Worm (Caenorhabditis elegans) whole organism, L4 larva: ENCODE measurements around the gene tost-1.

ENCODE experiments used
- aha-1 ChIP-seq: fragments of 150-350 bp; peaks from one replicate; lab custom pipeline; 2014; ENCODE audit warnings: missing biosample characterization, missing genetic modification characterization
- aly-2 ChIP-seq: sonication (generic microtip); optimal IDR thresholded peaks from 2 replicates; lab custom pipeline; 2018; ENCODE audit warnings: missing biosample characterization, missing genetic modification characterization
- ceh-32 ChIP-seq: sonication (generic microtip); optimal IDR thresholded peaks from 2 replicates; lab custom pipeline; 2016; ENCODE audit warnings: mild to moderate bottlenecking, missing genetic modification characterization, missing compliant biosample characterization; ENCODE audit not compliant: poor library complexity
- hmg-1.1 ChIP-seq: fragments of 200-800 bp; sonication (Bioruptor generic); IDR thresholded peaks from 2 replicates; pipeline ENCODE4 v1.3.6; 2022; ENCODE audit warnings: missing genetic modification reagents, missing genetic modification characterization, missing compliant biosample characterization
- lir-3 ChIP-seq: sonication (generic microtip); optimal IDR thresholded peaks from 2 replicates; lab custom pipeline; 2016; ENCODE audit warnings: mild to moderate bottlenecking, missing genetic modification characterization, missing compliant biosample characterization
- mxl-2 ChIP-seq: fragments of 200-800 bp; sonication (Bioruptor generic); conservative IDR thresholded peaks from 2 replicates; pipeline ENCODE4 v1.3.6; 2022; ENCODE audit warnings: missing genetic modification reagents, missing genetic modification characterization, missing compliant biosample characterization
- nhr-237 ChIP-seq: sonication (generic microtip); optimal IDR thresholded peaks from 2 replicates; lab custom pipeline; 2017; ENCODE audit warnings: missing biosample characterization, missing genetic modification characterization
- nhr-77 ChIP-seq: fragments of 150-350 bp; optimal IDR thresholded peaks from 2 replicates; lab custom pipeline; 2014; ENCODE audit warnings: missing biosample characterization, missing genetic modification characterization
- set-16 ChIP-seq: fragments of 200-800 bp; sonication (Bioruptor generic); IDR thresholded peaks from 2 replicates; pipeline ENCODE4 v1.3.6; 2022; ENCODE audit warnings: missing genetic modification reagents, missing genetic modification characterization, missing compliant biosample characterization
- snpc-4 ChIP-seq: fragments of 150-350 bp; optimal IDR thresholded peaks from 2 replicates; lab custom pipeline; 2014; ENCODE audit warnings: missing biosample characterization, missing genetic modification characterization
- tra-1 ChIP-seq: fragments of 200-800 bp; sonication (Bioruptor generic); IDR thresholded peaks from 2 replicates; pipeline ENCODE4 v1.3.6; 2022; ENCODE audit warnings: missing genetic modification reagents, missing genetic modification characterization, missing compliant biosample characterization
- ztf-11 ChIP-seq: fragments of 150-350 bp; optimal IDR thresholded peaks from 2 replicates; lab custom pipeline; 2014; ENCODE audit warnings: missing biosample characterization, missing genetic modification characterization

ce11 chrIII:4861744-4862401, 16.2 kb downstream of the tost-1 start, which contains the start of the genes C35D10.10 and C35D10.5:
- TF ChIP-seq aly-2 (no peak), nhr-237 (tag; lab: Kevin White, UChicago) (no peak), aha-1 (tag; lab: Kevin White, UChicago) (no peak), mxl-2 (GFP tag; lab: Robert Waterston, UW) (no peak), set-16 (GFP tag; lab: Robert Waterston, UW) (no peak), ceh-32 (tag; lab: Kevin White, UChicago) (no peak), ztf-11 (tag; lab: Kevin White, UChicago) (no peak), lir-3 (tag; lab: Kevin White, UChicago) (no peak), hmg-1.1 (GFP tag; lab: Robert Waterston, UW) (no peak), tra-1 (no peak), snpc-4 (no peak), nhr-77 (tag; lab: Kevin White, UChicago) (no peak)
